Fruit fly (Drosophila melanogaster): ENCODE data around the gene CG14238.

DNA sequence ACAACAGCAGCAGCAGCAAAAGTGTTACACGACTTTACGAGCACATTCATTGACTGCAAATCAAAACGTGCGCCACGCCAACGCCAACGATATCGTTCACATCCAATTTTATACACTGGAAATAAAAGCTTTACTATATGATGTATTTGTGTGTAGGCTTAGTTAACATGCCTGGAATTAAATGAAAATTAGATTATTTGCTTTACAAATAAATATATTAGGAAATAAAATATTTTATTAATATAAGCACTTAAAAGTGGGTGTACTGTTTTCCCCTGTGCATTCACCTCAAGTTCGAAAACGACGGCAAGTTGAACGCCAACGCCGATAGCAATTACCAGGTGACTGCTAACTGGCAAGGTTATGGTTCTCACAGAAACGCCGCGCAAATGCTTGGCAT lies 48.3 kb upstream of the CG14238 start:
- TF ChIP-seq CG32121 (GFP tag; IDR thresholded peaks at IDR 0.05) (peak; percentile 79), Snoo (tag; optimal IDR thresholded peaks at IDR 0.05) (no peak), CG9948 (tag; optimal IDR thresholded peaks at IDR 0.05) (no peak), D1 (tag; optimal IDR thresholded peaks at IDR 0.05) (no peak), CG34367 (tag; optimal IDR thresholded peaks at IDR 0.05) (no peak), CG4496 (GFP tag; IDR thresholded peaks at IDR 0.05) (peak; percentile 78), Pif1B (GFP tag; optimal IDR thresholded peaks at IDR 0.05) (no peak)

Measured in whole organism, pupa.